Worm (Caenorhabditis elegans): ENCODE data around the gene C25H3.15.

C25H3.15 gene

ce11 chrII:5714807-5715206, 49.7 kb downstream of the C25H3.15 start, which contains the start of the genes tiar-1 and lelo-4 (continued):
- TF ChIP-seq C34F6.9 (tag; optimal IDR thresholded peaks at IDR 0.05): peak; percentile 84
- no peak for TF ChIP-seq unc-62 (GFP tag; optimal IDR thresholded peaks at IDR 0.05)
- no peak for TF ChIP-seq ceh-16 (tag; optimal IDR thresholded peaks at IDR 0.05)
- no peak for TF ChIP-seq R02D3.7 (tag; optimal IDR thresholded peaks at IDR 0.05)
- no peak for TF ChIP-seq mab-5 (tag; optimal IDR thresholded peaks at IDR 0.05)
- TF ChIP-seq fos-1 (tag; optimal IDR thresholded peaks at IDR 0.05): peak; percentile 24
- peak; percentile 63 for TF ChIP-seq nhr-25 (tag; optimal IDR thresholded peaks at IDR 0.05)
- no peak for TF ChIP-seq alr-1 (tag; optimal IDR thresholded peaks at IDR 0.05)
- no peak for TF ChIP-seq egl-27 (tag; optimal IDR thresholded peaks at IDR 0.05)
- peak; percentile 52 for TF ChIP-seq sma-9 (GFP tag; optimal IDR thresholded peaks at IDR 0.05)
- TF ChIP-seq sma-9 (tag; optimal IDR thresholded peaks at IDR 0.05): no peak
- TF ChIP-seq lin-11 (tag; optimal IDR thresholded peaks at IDR 0.05): peak; percentile 76
- TF ChIP-seq nhr-11 (tag; optimal IDR thresholded peaks at IDR 0.05): no peak
- peak; percentile 52 for TF ChIP-seq lin-13 (GFP tag; optimal IDR thresholded peaks at IDR 0.05)
- TF ChIP-seq lsy-2 (tag; optimal IDR thresholded peaks at IDR 0.05): peak; percentile 7 to 84
- TF ChIP-seq nhr-10 (tag; optimal IDR thresholded peaks at IDR 0.05): no peak
- TF ChIP-seq zag-1 (tag; optimal IDR thresholded peaks at IDR 0.05): no peak
- no peak for TF ChIP-seq elt-3 (tag; optimal IDR thresholded peaks at IDR 0.05)
- no peak for TF ChIP-seq nhr-12 (tag; optimal IDR thresholded peaks at IDR 0.05)
- TF ChIP-seq dmd-4 (tag; optimal IDR thresholded peaks at IDR 0.05): no peak
- TF ChIP-seq elt-1 (tag; optimal IDR thresholded peaks at IDR 0.05): no peak

All from whole organism, L2 larva.